Fruit fly (Drosophila melanogaster): ENCODE data around the gene CG31342.

CG31342 gene

DNA sequence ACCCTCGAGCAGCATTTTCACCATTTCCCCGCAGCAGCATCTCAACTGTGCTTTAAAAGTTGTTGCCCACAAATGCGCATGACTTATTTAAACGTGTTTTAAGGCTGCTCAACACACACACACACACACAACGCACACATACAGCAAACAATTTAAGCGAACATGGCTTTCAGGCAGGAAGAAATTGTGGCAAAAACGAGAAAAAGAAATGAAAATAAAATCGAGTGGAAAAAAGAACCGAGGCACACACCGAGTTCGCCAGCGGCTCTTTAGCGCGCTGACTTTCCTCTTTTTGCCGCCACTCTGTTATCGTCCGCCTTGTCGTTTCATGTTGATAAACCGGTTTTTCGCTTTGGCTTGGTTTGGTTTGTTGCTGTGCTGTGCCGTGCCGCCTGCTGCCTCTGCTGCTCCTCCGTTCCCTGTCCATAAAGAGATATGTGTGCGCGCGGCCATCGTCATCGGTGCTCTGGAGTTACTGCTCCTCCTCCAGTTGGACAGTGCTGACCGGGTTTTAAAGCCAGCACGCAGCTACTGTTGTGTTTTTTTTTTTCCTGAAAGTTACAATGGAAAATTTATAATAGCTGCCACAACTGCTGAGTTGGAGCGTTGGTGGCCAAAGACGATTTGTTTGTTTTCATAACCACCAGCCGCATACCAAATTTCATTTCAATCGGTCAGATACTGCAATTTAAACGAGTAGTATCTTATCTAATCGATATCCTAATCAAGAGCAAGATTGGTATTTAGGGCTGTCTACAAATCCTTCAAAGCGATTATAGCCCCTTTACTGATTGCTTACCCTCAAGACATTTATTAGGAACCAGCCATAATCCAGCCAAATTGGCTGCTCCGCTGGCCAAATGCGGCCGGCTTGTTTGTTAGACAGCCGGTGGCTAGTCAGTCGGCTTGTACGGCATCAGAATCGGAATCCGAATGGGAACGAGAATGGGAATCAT is 30.2 kb downstream of the CG31342 start (continued):
- TF ChIP-seq CG18599 (GFP tag; optimal IDR thresholded peaks at IDR 0.05) (no peak), emc (GFP tag; optimal IDR thresholded peaks at IDR 0.05) (no peak), Ets97D (GFP tag; optimal IDR thresholded peaks at IDR 0.05) (no peak), CG2712 (tag; optimal IDR thresholded peaks at IDR 0.05) (peak; percentile 18), al (GFP tag; IDR thresholded peaks at IDR 0.05) (no peak), prd (optimal IDR thresholded peaks at IDR 0.05) (no peak), prd (GFP tag; IDR thresholded peaks at IDR 0.05) (no peak), CHES-1-like (GFP tag; optimal IDR thresholded peaks at IDR 0.05) (peak; percentile 27), fd3F (GFP tag; optimal IDR thresholded peaks at IDR 0.05) (no peak), cg (GFP tag; optimal IDR thresholded peaks at IDR 0.05) (peak; percentile 69), Tbp (GFP tag; optimal IDR thresholded peaks at IDR 0.05) (peak; percentile 30), lab (GFP tag; optimal IDR thresholded peaks at IDR 0.05) (peak; percentile 20), Sox100B (GFP tag; optimal IDR thresholded peaks at IDR 0.05) (no peak), CG6791 (GFP tag; IDR thresholded peaks at IDR 0.05; ENCODE audit: partially characterized antibody) (no peak), HLHmδ (GFP tag; optimal IDR thresholded peaks at IDR 0.05) (no peak), CG16779 (GFP tag; IDR thresholded peaks at IDR 0.05) (no peak), Sox102F (GFP tag; optimal IDR thresholded peaks at IDR 0.05) (no peak), Optix (GFP tag; IDR thresholded peaks at IDR 0.05) (no peak), wdn (GFP tag; IDR thresholded peaks at IDR 0.05) (no peak), CG7839 (tag; optimal IDR thresholded peaks at IDR 0.05) (no peak), CG4730 (GFP tag; IDR thresholded peaks at IDR 0.05) (no peak), CG34376 (GFP tag; optimal IDR thresholded peaks at IDR 0.05) (peak; percentile 34), HmgD (GFP tag; optimal IDR thresholded peaks at IDR 0.05) (peak; percentile 2), Atf3 (GFP tag; optimal IDR thresholded peaks at IDR 0.05) (no peak), Jarid2 (GFP tag; optimal IDR thresholded peaks at IDR 0.05) (no peak), Lim3 (GFP tag; IDR thresholded peaks at IDR 0.05) (no peak), z (GFP tag; IDR thresholded peaks at IDR 0.05) (no peak), CG31388 (GFP tag; optimal IDR thresholded peaks at IDR 0.05) (no peak), Asciz (GFP tag; optimal IDR thresholded peaks at IDR 0.05) (no peak), CG15011 (GFP tag; optimal IDR thresholded peaks at IDR 0.05) (no peak), fd96Cb (tag; optimal IDR thresholded peaks at IDR 0.05) (no peak), chinmo (GFP tag; IDR thresholded peaks at IDR 0.05; ENCODE audit: partially characterized antibody) (peak; percentile 64; the same call in 2 of the 4 replicates), CG15696 (tag; optimal IDR thresholded peaks at IDR 0.05) (no peak), CG43689 (GFP tag; IDR thresholded peaks at IDR 0.05) (no peak), sens (GFP tag) (peak; percentile 89), CG8388 (GFP tag; optimal IDR thresholded peaks at IDR 0.05) (no peak), Dll (GFP tag; IDR thresholded peaks at IDR 0.05; ENCODE audit: partially characterized antibody) (no peak), tx (GFP tag; optimal IDR thresholded peaks at IDR 0.05) (no peak), dysf (GFP tag; IDR thresholded peaks at IDR 0.05) (peak; percentile 29; the same call in 1 of the 3 replicates), gsb-n (tag; optimal IDR thresholded peaks at IDR 0.05) (no peak), repo (GFP tag; optimal IDR thresholded peaks at IDR 0.05) (no peak), ac (GFP tag; optimal IDR thresholded peaks at IDR 0.05) (no peak), slp2 (GFP tag; optimal IDR thresholded peaks at IDR 0.05) (no peak), CG17802 (tag; optimal IDR thresholded peaks at IDR 0.05) (no peak), Antp (GFP tag; optimal IDR thresholded peaks at IDR 0.05) (no peak), CG14710 (tag; optimal IDR thresholded peaks at IDR 0.05) (no peak), Fer1 (GFP tag; optimal IDR thresholded peaks at IDR 0.05) (no peak), da (GFP tag; optimal IDR thresholded peaks at IDR 0.05) (no peak), D19A (tag; optimal IDR thresholded peaks at IDR 0.05) (no peak)
